Fruit fly (Drosophila melanogaster) whole organism, prepupa: ENCODE data around the gene CG34300.
A peak's percentile ranks its signal among the peaks of the same experiment; 100 is the strongest.

ENCODE experiments used
- Blimp-1 ChIP-seq: fragments of 200-800 bp; sonication (Bioruptor generic); optimal IDR thresholded peaks from 3 replicates; lab custom pipeline; 2017; ENCODE audit warnings: missing biosample characterization, missing genetic modification characterization, mild to moderate bottlenecking, moderate library complexity, missing genetic modification reagents
- CG10631 ChIP-seq: fragments of 200-800 bp; sonication (Bioruptor generic); optimal IDR thresholded peaks from 2 replicates; lab custom pipeline; 2016; ENCODE audit warnings: missing biosample characterization, missing genetic modification characterization
- CG10669 ChIP-seq: fragments of 200-800 bp; sonication (Bioruptor generic); optimal IDR thresholded peaks from 3 replicates; lab custom pipeline; 2018; ENCODE audit warnings: missing biosample characterization, mild to moderate bottlenecking, missing genetic modification characterization, moderate library complexity
- CG11294 ChIP-seq: fragments of 200-800 bp; sonication (Bioruptor generic); IDR thresholded peaks from 2 replicates; pipeline ENCODE4 v1.3.6; 2022; ENCODE audit warnings: missing biosample characterization, missing genetic modification characterization
- CG11762 ChIP-seq: fragments of 200-800 bp; sonication (Bioruptor generic); optimal IDR thresholded peaks from 3 replicates; lab custom pipeline; 2016; ENCODE audit warnings: missing biosample characterization, missing genetic modification characterization; ENCODE audit not compliant: insufficient read depth
- CG11902 ChIP-seq: fragments of 200-800 bp; sonication (Bioruptor generic); optimal IDR thresholded peaks from 3 replicates; lab custom pipeline; 2016; ENCODE audit warnings: missing biosample characterization, missing genetic modification characterization
- CG15336 ChIP-seq: fragments of 200-800 bp; sonication (Bioruptor generic); IDR thresholded peaks from 2 replicates; pipeline ENCODE4 v1.3.6; 2022; ENCODE audit warnings: missing biosample characterization, missing genetic modification characterization
- CG16779 ChIP-seq: fragments of 200-800 bp; sonication (Bioruptor generic); optimal IDR thresholded peaks from 3 replicates; lab custom pipeline; 2017; ENCODE audit warnings: missing biosample characterization, mild to moderate bottlenecking, missing genetic modification characterization
- CG32006 ChIP-seq: fragments of 200-800 bp; sonication (Bioruptor generic); optimal IDR thresholded peaks from 3 replicates; lab custom pipeline; 2017; ENCODE audit warnings: missing biosample characterization, mild to moderate bottlenecking, missing genetic modification characterization
- CG34406 ChIP-seq: fragments of 200-800 bp; sonication (Bioruptor generic); optimal IDR thresholded peaks from 3 replicates; lab custom pipeline; 2016; ENCODE audit warnings: missing biosample characterization, missing genetic modification characterization
- CG3919 ChIP-seq: fragments of 200-800 bp; sonication (Bioruptor generic); optimal IDR thresholded peaks from 3 replicates; lab custom pipeline; 2016; ENCODE audit warnings: missing biosample characterization, missing genetic modification characterization
- CG4318 ChIP-seq: fragments of 200-800 bp; sonication (Bioruptor generic); optimal IDR thresholded peaks from 3 replicates; lab custom pipeline; 2017; ENCODE audit warnings: missing biosample characterization, mild to moderate bottlenecking, missing genetic modification characterization
- CG6163 ChIP-seq: fragments of 200-800 bp; sonication (Bioruptor generic); IDR thresholded peaks from 3 replicates; pipeline ENCODE4 v1.3.6; 2022; ENCODE audit warnings: missing biosample characterization, missing genetic modification characterization
- CG6276 ChIP-seq: fragments of 200-800 bp; sonication (Bioruptor generic); optimal IDR thresholded peaks from 2 replicates; lab custom pipeline; 2017; ENCODE audit warnings: missing biosample characterization, mild to moderate bottlenecking, missing genetic modification characterization
- CG6792 ChIP-seq: fragments of 200-800 bp; sonication (Bioruptor generic); optimal IDR thresholded peaks from 3 replicates; lab custom pipeline; 2016; ENCODE audit warnings: missing biosample characterization, missing genetic modification characterization
- CG6808 ChIP-seq: fragments of 200-800 bp; sonication (Bioruptor generic); optimal IDR thresholded peaks from 3 replicates; lab custom pipeline; 2017; ENCODE audit warnings: missing biosample characterization, missing genetic modification characterization, mild to moderate bottlenecking, moderate library complexity, missing genetic modification reagents
- CG6854 ChIP-seq: fragments of 200-800 bp; sonication (Bioruptor generic); optimal IDR thresholded peaks from 2 replicates; lab custom pipeline; 2017; ENCODE audit warnings: missing biosample characterization, mild to moderate bottlenecking, missing genetic modification characterization
- CG7368 ChIP-seq: fragments of 200-800 bp; sonication (Bioruptor generic); optimal IDR thresholded peaks from 3 replicates; lab custom pipeline; 2016; ENCODE audit warnings: missing biosample characterization, missing genetic modification characterization
- CG8119 ChIP-seq: fragments of 200-800 bp; sonication (Bioruptor generic); IDR thresholded peaks from 3 replicates; pipeline ENCODE4 v1.3.6; 2022; ENCODE audit warnings: missing biosample characterization, missing genetic modification characterization
- CG8319 ChIP-seq: fragments of 200-800 bp; sonication (Bioruptor generic); optimal IDR thresholded peaks from 3 replicates; lab custom pipeline; 2016; ENCODE audit warnings: missing biosample characterization, missing genetic modification characterization
- CG8632 ChIP-seq: fragments of 200-800 bp; sonication (Bioruptor generic); optimal IDR thresholded peaks from 3 replicates; lab custom pipeline; 2016; ENCODE audit warnings: missing biosample characterization, missing genetic modification characterization
- CG9139 ChIP-seq: fragments of 200-800 bp; sonication (Bioruptor generic); optimal IDR thresholded peaks from 3 replicates; lab custom pipeline; 2017; ENCODE audit warnings: missing biosample characterization, mild to moderate bottlenecking, missing genetic modification characterization
- Eip75B ChIP-seq: fragments of 200-800 bp; sonication (Bioruptor generic); optimal IDR thresholded peaks from 3 replicates; lab custom pipeline; 2016; ENCODE audit warnings: missing biosample characterization, missing genetic modification characterization
- Ets21C ChIP-seq: fragments of 200-800 bp; sonication (Bioruptor generic); optimal IDR thresholded peaks from 3 replicates; lab custom pipeline; 2016; ENCODE audit warnings: missing biosample characterization, missing genetic modification characterization
- Ets96B ChIP-seq: fragments of 200-800 bp; optimal IDR thresholded peaks from 2 replicates; lab custom pipeline; 2019; ENCODE audit warnings: missing biosample characterization, mild to moderate bottlenecking, missing genetic modification characterization, moderate library complexity
- Gug ChIP-seq: fragments of 200-800 bp; sonication (Bioruptor generic); IDR thresholded peaks from 2 replicates; pipeline ENCODE4 v1.3.6; 2022; ENCODE audit warnings: missing biosample characterization, missing genetic modification characterization
- Hr38 ChIP-seq: sonication (Bioruptor generic); optimal IDR thresholded peaks from 2 replicates; lab custom pipeline; 2016; ENCODE audit warnings: missing biosample characterization, missing genetic modification characterization
- Hr39 ChIP-seq: fragments of 200-800 bp; sonication (Bioruptor generic); optimal IDR thresholded peaks from 2 replicates; lab custom pipeline; 2016; ENCODE audit warnings: missing biosample characterization, missing genetic modification characterization
- Hr4 ChIP-seq: fragments of 200-800 bp; sonication (Bioruptor generic); optimal IDR thresholded peaks from 3 replicates; lab custom pipeline; 2016; ENCODE audit warnings: missing biosample characterization, missing genetic modification characterization
- Lpt ChIP-seq: fragments of 200-800 bp; sonication (Bioruptor generic); optimal IDR thresholded peaks from 3 replicates; lab custom pipeline; 2016; ENCODE audit warnings: missing biosample characterization, missing genetic modification characterization
- Met ChIP-seq: fragments of 200-800 bp; sonication (Bioruptor generic); optimal IDR thresholded peaks from 3 replicates; lab custom pipeline; 2016; ENCODE audit warnings: missing biosample characterization, missing genetic modification characterization
- OdsH ChIP-seq: fragments of 200-800 bp; sonication (Bioruptor generic); optimal IDR thresholded peaks from 3 replicates; lab custom pipeline; 2016; ENCODE audit warnings: missing biosample characterization, missing genetic modification characterization
- Sox102F ChIP-seq: fragments of 200-800 bp; sonication (Bioruptor generic); optimal IDR thresholded peaks from 2 replicates; lab custom pipeline; 2016; ENCODE audit warnings: missing biosample characterization, mild to moderate bottlenecking, missing genetic modification characterization
- Sox14 ChIP-seq: fragments of 200-800 bp; sonication (Bioruptor generic); optimal IDR thresholded peaks from 3 replicates; lab custom pipeline; 2016; ENCODE audit warnings: missing biosample characterization, missing genetic modification characterization
- Sox15 ChIP-seq: fragments of 200-800 bp; sonication (Bioruptor generic); optimal IDR thresholded peaks from 3 replicates; lab custom pipeline; 2016; ENCODE audit warnings: missing biosample characterization, missing genetic modification characterization
- acj6 ChIP-seq: fragments of 200-800 bp; sonication (Bioruptor generic); optimal IDR thresholded peaks from 3 replicates; lab custom pipeline; 2016; ENCODE audit warnings: missing biosample characterization, missing genetic modification characterization
- dac ChIP-seq: fragments of 200-800 bp; sonication (Bioruptor generic); optimal IDR thresholded peaks from 2 replicates; lab custom pipeline; 2017; ENCODE audit warnings: missing biosample characterization, mild to moderate bottlenecking, missing genetic modification characterization
- dsx ChIP-seq: fragments of 200-800 bp; optimal IDR thresholded peaks from 3 replicates; lab custom pipeline; 2019; ENCODE audit warnings: missing biosample characterization, mild to moderate bottlenecking, missing genetic modification characterization, moderate library complexity; ENCODE audit not compliant: poor library complexity, severe bottlenecking
- esn ChIP-seq: fragments of 200-800 bp; sonication (Bioruptor generic); optimal IDR thresholded peaks from 2 replicates; lab custom pipeline; 2016; ENCODE audit warnings: missing biosample characterization, mild to moderate bottlenecking, missing genetic modification characterization, moderate library complexity
- fd59A ChIP-seq: fragments of 200-800 bp; sonication (Bioruptor generic); optimal IDR thresholded peaks from 2 replicates; lab custom pipeline; 2017; ENCODE audit warnings: missing biosample characterization, mild to moderate bottlenecking, missing genetic modification characterization, missing genetic modification reagents
- fd85E ChIP-seq: fragments of 200-800 bp; sonication (Bioruptor generic); optimal IDR thresholded peaks from 3 replicates; lab custom pipeline; 2016; ENCODE audit warnings: missing biosample characterization, missing genetic modification characterization
- fkh ChIP-seq: fragments of 200-800 bp; sonication (Bioruptor generic); optimal IDR thresholded peaks from 3 replicates; lab custom pipeline; 2017; ENCODE audit warnings: missing biosample characterization, mild to moderate bottlenecking, missing genetic modification characterization, moderate library complexity
- lz ChIP-seq: fragments of 200-800 bp; sonication (Bioruptor generic); optimal IDR thresholded peaks from 3 replicates; lab custom pipeline; 2016; ENCODE audit warnings: missing biosample characterization, missing genetic modification characterization
- net ChIP-seq: fragments of 200-800 bp; sonication (Bioruptor generic); optimal IDR thresholded peaks from 3 replicates; lab custom pipeline; 2016; ENCODE audit warnings: missing biosample characterization, missing genetic modification characterization
- pdm3 ChIP-seq: fragments of 200-800 bp; sonication (Bioruptor generic); optimal IDR thresholded peaks from 3 replicates; lab custom pipeline; 2016; ENCODE audit warnings: missing biosample characterization, missing genetic modification characterization
- salr ChIP-seq, 2 experiments: fragments of 200-800 bp; sonication (Bioruptor generic); optimal IDR thresholded peaks; 3 replicates each; lab custom pipeline; 2016 to 2018; ENCODE audit warnings: missing biosample characterization in 2 of 2, missing genetic modification characterization in 2 of 2, mild to moderate bottlenecking in 1 of 2
- spab ChIP-seq: fragments of 200-800 bp; sonication (Bioruptor generic); optimal IDR thresholded peaks from 2 replicates; lab custom pipeline; 2017; ENCODE audit warnings: missing biosample characterization, mild to moderate bottlenecking, missing genetic modification characterization, missing genetic modification reagents

The CG34300 gene

dm6 chr3R:30270318-30271119, 35.9 kb downstream of the CG34300 start (continued):
- peak; percentile 67 for TF ChIP-seq CG6808 (GFP tag; lab: Kevin White, UChicago)
- TF ChIP-seq acj6 (GFP tag; lab: Kevin White, UChicago), result peak; percentile 41
- no peak for TF ChIP-seq Blimp-1 (GFP tag; lab: Kevin White, UChicago)
- TF ChIP-seq CG34406 (GFP tag; lab: Kevin White, UChicago), result peak; percentile 2
- TF ChIP-seq esn (GFP tag; lab: Kevin White, UChicago), result peak; percentile 48
- peak; percentile 18 for TF ChIP-seq CG11762
- TF ChIP-seq Hr4 (GFP tag; lab: Kevin White, UChicago), result peak; percentile 55
- TF ChIP-seq spab, result peak; percentile 66
- peak; percentile 7 for TF ChIP-seq Ets21C (GFP tag; lab: Kevin White, UChicago)

dm6 chr3R:30268733-30269132, 37.7 kb downstream of the CG34300 start:
- TF ChIP-seq Hr39 (GFP tag; lab: Kevin White, UChicago) (peak; percentile 18), CG7368 (GFP tag; lab: Kevin White, UChicago) (peak; percentile 50), CG8319 (GFP tag; lab: Kevin White, UChicago) (peak; percentile 31), dsx (GFP tag; lab: Kevin White, UChicago) (peak; percentile 4), CG6163 (GFP tag; lab: Robert Waterston, UW) (0 out of 3 replicates have a peak, but pooled peaks have one; percentile 29), CG9139 (no peak), CG8119 (GFP tag; lab: Robert Waterston, UW) (no peak), Gug (no peak), pdm3 (GFP tag; lab: Kevin White, UChicago) (peak; percentile 33), CG11902 (GFP tag; lab: Kevin White, UChicago) (peak; percentile 28), fd59A (GFP tag; lab: Kevin White, UChicago) (no peak), Sox15 (GFP tag; lab: Kevin White, UChicago) (peak; percentile 9), CG11294 (GFP tag; lab: Robert Waterston, UW) (no peak), Met (peak; percentile 62), fd85E (GFP tag; lab: Kevin White, UChicago) (no peak), Eip75B (GFP tag; lab: Kevin White, UChicago) (peak; percentile 25), CG16779 (tag; lab: Kevin White, UChicago) (no peak), CG6792 (GFP tag; lab: Kevin White, UChicago) (peak; percentile 4), CG6854 (GFP tag; lab: Kevin White, UChicago) (no peak), CG8632 (peak; percentile 27), CG3919 (GFP tag; lab: Kevin White, UChicago) (peak; percentile 40), dac (GFP tag; lab: Kevin White, UChicago) (no peak), Sox102F (GFP tag; lab: Kevin White, UChicago) (peak; percentile 13), spab (peak; percentile 20), Ets96B (tag; lab: Kevin White, UChicago) (peak; percentile 9), net (GFP tag; lab: Kevin White, UChicago) (peak; percentile 16), CG10669 (GFP tag; lab: Kevin White, UChicago) (peak; percentile 0), CG6808 (GFP tag; lab: Kevin White, UChicago) (no peak), lz (GFP tag; lab: Kevin White, UChicago) (peak; percentile 8), CG4318 (GFP tag; lab: Kevin White, UChicago) (no peak), Lpt (GFP tag; lab: Kevin White, UChicago) (no peak), fkh (GFP tag; lab: Kevin White, UChicago) (no peak), acj6 (GFP tag; lab: Kevin White, UChicago) (peak; percentile 33), CG6276 (GFP tag; lab: Kevin White, UChicago) (no peak), salr (GFP tag; optimal IDR thresholded peaks at IDR 0.05; lab: Kevin White, UChicago) (no peak), CG15336 (GFP tag; lab: Robert Waterston, UW) (peak; percentile 44), Sox14 (GFP tag; lab: Kevin White, UChicago) (peak; percentile 29), Hr38 (no peak), OdsH (GFP tag; lab: Kevin White, UChicago) (peak; percentile 30), Hr4 (GFP tag; lab: Kevin White, UChicago) (peak; percentile 13), CG32006 (peak; percentile 38), CG10631 (GFP tag; lab: Kevin White, UChicago) (peak; percentile 39), CG11762 (peak; percentile 27)
